Fruit fly (Drosophila melanogaster) whole organism, larva: ENCODE results near the gene CG9386.

ENCODE experiments used
- noc ChIP-seq: fragments of 200-800 bp; sonication (Bioruptor generic); optimal IDR thresholded peaks from 3 replicates; lab custom pipeline; 2019; ENCODE audit warnings: missing biosample characterization, mild to moderate bottlenecking, missing genetic modification characterization, moderate library complexity

Gene CG9386

dm6 chr3R:9527907-9528842, 27.0 kb downstream of the CG9386 start:
- peak; percentile 96 for TF ChIP-seq noc

- TF ChIP-seq noc = no peak
These were observed 38.8 kb downstream of the CG9386 start for dm6 chr3R:9516400-9516852.

- peak; percentile 42 for TF ChIP-seq noc
These were observed 39.3 kb downstream of the CG9386 start, which contains the start of the genes mRpL47, CG8176 and Kdm3 for dm6 chr3R:9515860-9516344. Gene mRpL47 (minus strand): TSS chr3R:9515908. Gene CG8176 (plus strand): TSS chr3R:9516007. Gene Kdm3 (plus strand): TSS chr3R:9516007.

dm6 chr3R:9513052-9513420, 42.2 kb downstream of the CG9386 start, which contains the start of the genes Ras85D and Rlb1:
Gene Ras85D (minus strand): TSS chr3R:9513067.
Gene Rlb1 (plus strand): TSS chr3R:9513327.
- TF ChIP-seq noc = peak; percentile 75

- no peak for TF ChIP-seq noc
These were observed 42.8 kb downstream of the CG9386 start for dm6 chr3R:9512193-9513051.

dm6 chr3R:9510070-9510518, 45.1 kb downstream of the CG9386 start, which contains the start of gene rump:
Gene rump (minus strand): TSS chr3R:9510324.
- TF ChIP-seq noc = no peak

dm6 chr3R:9504355-9504754, 50.9 kb downstream of the CG9386 start, which contains the start of gene CG8149:
Gene CG8149 (plus strand): TSS chr3R:9504656.
- peak; percentile 13 for TF ChIP-seq noc
